Fruit fly (Drosophila melanogaster) Kc167 (cell line): ENCODE results near the gene Diap1.

Source experiments
- Sin3A ChIP-seq: fragments of >200 bp; optimal IDR thresholded peaks from 2 replicates; lab custom pipeline; 2018; ENCODE audit warnings: missing external identifiers
- h ChIP-seq: fragments of >200 bp; optimal IDR thresholded peaks from 3 replicates; lab custom pipeline; 2018; ENCODE audit warnings: missing external identifiers
- insv ChIP-seq: fragments of >200 bp; optimal IDR thresholded peaks from 3 replicates; lab custom pipeline; 2018; ENCODE audit warnings: missing external identifiers
- psq ChIP-seq: fragments of >200 bp; optimal IDR thresholded peaks from 2 replicates; lab custom pipeline; 2017; ENCODE audit warnings: missing external identifiers
- ttk ChIP-seq: sonication (Bioruptor generic); optimal IDR thresholded peaks from 2 replicates; lab custom pipeline; 2017; ENCODE audit warnings: missing external identifiers

dm6 chr3L:16042080-16042344 is 8.8 kb downstream of the Diap1 start:
- TF ChIP-seq h (lab: Kevin White, UChicago) (no peak), ttk (lab: Kevin White, UChicago) (no peak), insv (lab: Kevin White, UChicago) (no peak), psq (lab: Kevin White, UChicago) (no peak), Sin3A (lab: Kevin White, UChicago) (no peak)
